Worm (Caenorhabditis elegans): ENCODE measurements around the gene F32D8.13.

- TF ChIP-seq him-1 (tag; optimal IDR thresholded peaks at IDR 0.05) (no peak), dao-5 (tag; optimal IDR thresholded peaks at IDR 0.05) (no peak), W03F9.2 (tag; optimal IDR thresholded peaks at IDR 0.05) (no peak)
These were observed 36.6 kb downstream of the F32D8.13 start for ce11 chrV:10859775-10860174.
